Worm (Caenorhabditis elegans): ENCODE results near the gene C45G9.10.

The C45G9.10 gene

DNA sequence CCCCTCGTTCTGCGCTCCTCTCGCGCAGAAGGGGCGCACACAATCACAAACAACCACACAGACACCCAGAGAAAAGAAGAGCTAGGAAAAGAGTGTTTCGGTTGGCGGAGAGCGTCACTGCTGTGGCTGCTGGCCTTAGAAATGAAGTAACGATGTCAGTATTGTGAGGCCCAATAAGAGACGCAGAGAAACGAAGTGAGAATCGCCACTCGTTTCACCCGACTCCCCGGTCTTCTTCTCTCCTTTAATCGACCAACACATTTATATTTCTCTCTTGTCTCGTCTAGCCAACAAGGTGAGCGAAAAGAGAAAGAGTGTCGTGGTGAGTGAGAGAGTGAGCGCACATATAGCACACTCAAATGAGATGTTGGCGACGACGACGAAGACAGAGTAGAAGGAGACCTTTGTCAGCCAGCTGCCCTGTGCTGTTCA lies 47.8 kb downstream of the C45G9.10 start (continued):
- peak; percentile 88 for TF ChIP-seq hmg-1.2 (GFP tag; IDR thresholded peaks at IDR 0.05)
- TF ChIP-seq pbrm-1 (GFP tag; IDR thresholded peaks at IDR 0.05), result peak; percentile 55; the same call in 1 of the 2 replicates
- peak; percentile 96 for TF ChIP-seq zfh-2 (GFP tag; conservative IDR thresholded peaks at IDR 0.05)
- no peak for TF ChIP-seq mel-28 (tag; optimal IDR thresholded peaks at IDR 0.05; ENCODE audit: borderline replicate concordance)
- TF ChIP-seq aptf-3 (GFP tag; IDR thresholded peaks at IDR 0.05), result no peak
- no peak for TF ChIP-seq snpc-3.4 (tag; optimal IDR thresholded peaks at IDR 0.05)
- no peak for TF ChIP-seq pha-4 (tag; optimal IDR thresholded peaks at IDR 0.05)

DNA sequence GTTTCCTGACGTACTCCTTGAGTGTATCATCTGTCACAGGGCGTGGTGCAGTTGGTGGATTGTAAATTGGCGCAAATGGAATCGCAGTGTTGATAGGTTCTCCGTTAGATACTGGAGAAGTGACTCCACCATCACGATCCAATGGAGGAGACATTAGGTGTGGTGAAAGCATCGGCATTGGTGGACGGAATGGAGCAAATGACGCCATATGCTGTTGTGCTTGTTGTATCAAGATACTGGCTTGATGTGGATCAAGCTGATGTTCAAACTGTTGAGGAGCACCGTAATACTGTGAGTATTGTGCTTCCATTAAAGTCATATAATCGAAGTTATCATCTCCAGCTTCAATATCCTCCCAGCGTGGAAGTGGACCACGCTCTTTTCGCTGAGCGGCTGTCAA lies 49.2 kb downstream of the C45G9.10 start:
- TF ChIP-seq tbp1 (GFP tag; optimal IDR thresholded peaks at IDR 0.05) (no peak), madf-6 (GFP tag; IDR thresholded peaks at IDR 0.05) (no peak), ceh-27 (GFP tag; optimal IDR thresholded peaks at IDR 0.05) (no peak), snpc-3.4 (tag; optimal IDR thresholded peaks at IDR 0.05) (no peak), lsl-1 (GFP tag; optimal IDR thresholded peaks at IDR 0.05) (no peak), D2030.7 (GFP tag; IDR thresholded peaks at IDR 0.05) (no peak), madf-10 (tag; optimal IDR thresholded peaks at IDR 0.05) (no peak), cebp-2 (GFP tag; IDR thresholded peaks at IDR 0.05) (no peak), rpc-1 (optimal IDR thresholded peaks at IDR 0.05) (no peak), rpc-1 (tag; optimal IDR thresholded peaks at IDR 0.05) (no peak), aptf-3 (GFP tag; IDR thresholded peaks at IDR 0.05) (no peak), die-1 (tag; optimal IDR thresholded peaks at IDR 0.05) (no peak), ccch-3 (GFP tag; optimal IDR thresholded peaks at IDR 0.05) (no peak)

DNA sequence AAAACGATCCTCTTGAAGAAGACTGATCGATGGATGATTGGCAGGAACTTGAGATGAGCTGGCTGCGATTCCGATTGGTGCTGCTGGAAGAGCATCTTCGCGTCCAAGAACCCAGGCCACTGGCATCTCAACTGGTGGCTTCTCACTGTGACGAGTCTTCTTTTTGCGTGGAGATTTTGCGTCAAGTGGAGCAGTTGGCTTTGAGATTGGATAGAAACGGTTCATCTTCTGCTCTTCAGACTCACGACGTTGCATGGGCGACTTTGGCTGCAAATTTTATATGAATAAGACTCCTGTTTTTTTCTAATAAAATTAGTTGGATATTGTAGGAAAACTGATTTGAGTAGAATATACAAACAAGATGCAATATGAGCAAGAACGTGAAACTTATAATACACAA lies 51.0 kb downstream of the C45G9.10 start:
- TF ChIP-seq somi-1 (GFP tag; optimal IDR thresholded peaks at IDR 0.05), result no peak
- no peak for TF ChIP-seq B0019.2 (GFP tag; conservative IDR thresholded peaks at IDR 0.05)
- TF ChIP-seq F10E7.11 (tag; optimal IDR thresholded peaks at IDR 0.05), result no peak
- TF ChIP-seq snpc-4 (GFP tag; optimal IDR thresholded peaks at IDR 0.05), result no peak
- no peak for TF ChIP-seq snpc-4 (tag; optimal IDR thresholded peaks at IDR 0.05)
- TF ChIP-seq Y53G8AR.9 (GFP tag; conservative IDR thresholded peaks at IDR 0.05), result no peak
- TF ChIP-seq madf-3 (GFP tag; IDR thresholded peaks at IDR 0.05), result no peak
- no peak for TF ChIP-seq Y79H2A.3 (GFP tag; conservative IDR thresholded peaks at IDR 0.05)

DNA sequence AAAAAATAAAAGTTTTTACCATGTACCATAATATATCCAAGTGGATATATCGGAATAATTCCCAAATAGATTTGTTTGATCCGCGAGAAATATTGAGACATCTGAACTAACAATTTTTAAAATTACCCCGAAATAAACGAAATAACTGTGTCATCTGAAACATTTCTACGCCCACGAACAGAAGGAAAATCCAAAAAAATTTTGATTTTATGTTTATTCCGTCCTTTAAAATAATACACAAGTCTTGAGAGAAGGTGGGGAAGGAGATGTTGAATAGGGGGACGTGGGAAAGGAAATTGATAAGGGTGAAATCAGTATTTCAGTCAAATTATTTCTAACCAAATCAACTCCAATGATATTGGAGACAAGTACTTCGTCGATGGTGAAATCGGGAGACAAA lies 53.0 kb downstream of the C45G9.10 start, which contains the start of gene R144.11:
Gene R144.11 (minus strand): TSS at position 101 of the 400 bp plus-strand sequence.
- TF ChIP-seq pbrm-1 (GFP tag; IDR thresholded peaks at IDR 0.05) (no peak), pha-4 (tag; optimal IDR thresholded peaks at IDR 0.05) (no peak), ceh-91 (GFP tag; IDR thresholded peaks at IDR 0.05) (no peak), bed-1 (GFP tag; IDR thresholded peaks at IDR 0.05) (0 out of 2 replicates have a peak, but pooled peaks have one; percentile 30), dpl-1 (GFP tag; optimal IDR thresholded peaks at IDR 0.05) (no peak), madf-6 (GFP tag; IDR thresholded peaks at IDR 0.05) (0 out of 2 replicates have a peak, but pooled peaks have one; percentile 7), ceh-58 (GFP tag; IDR thresholded peaks at IDR 0.05) (no peak), F49E8.2 (tag; optimal IDR thresholded peaks at IDR 0.05; ENCODE audit: insufficient read depth) (no peak), F33H1.4 (GFP tag; IDR thresholded peaks at IDR 0.05) (no peak), snpc-1.3 (tag; optimal IDR thresholded peaks at IDR 0.05; ENCODE audit: insufficient read depth) (no peak), D2030.7 (GFP tag; IDR thresholded peaks at IDR 0.05) (no peak), lsy-27 (tag; optimal IDR thresholded peaks at IDR 0.05; ENCODE audit: borderline replicate concordance, insufficient read depth) (no peak), F10E7.11 (tag; optimal IDR thresholded peaks at IDR 0.05) (no peak), B0336.3 (GFP tag; IDR thresholded peaks at IDR 0.05) (0 out of 2 replicates have a peak, but pooled peaks have one; percentile 11)
